In the genomic region with DNA sequence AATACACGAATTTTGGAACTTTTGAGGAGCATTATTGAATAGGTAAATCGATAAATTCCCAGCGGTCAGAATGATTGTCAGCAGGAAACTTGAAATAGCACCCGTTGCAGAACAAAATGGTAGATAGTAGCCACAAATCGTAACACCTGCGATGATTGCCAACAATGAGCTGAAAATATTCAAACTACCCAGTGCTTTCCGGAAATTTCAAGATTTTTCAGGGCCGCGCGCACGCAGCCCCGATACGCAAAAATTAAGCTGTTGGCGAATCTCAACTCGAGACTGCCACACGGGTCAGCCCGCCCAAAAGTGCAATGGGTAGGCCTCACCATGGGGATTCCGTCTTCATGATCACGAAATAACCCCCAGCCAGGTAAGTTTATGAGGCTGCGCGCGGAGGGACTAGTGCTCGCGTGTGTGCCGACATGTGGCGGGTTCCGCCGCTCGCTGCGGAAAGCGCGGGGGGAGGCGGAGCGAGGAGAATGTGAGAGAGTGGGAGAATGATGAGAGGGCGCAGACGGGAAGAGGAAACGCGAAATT, we compare ENCODE assay signal across 4 worm cellular contexts.
TF ChIP-seq lines count a peak whose summit lies in the region.

No protein-coding gene starts in this region.

TF ChIP-seq in whole organism, L2 larva, 48 proteins besides CTCF, POLR2A, EP300 and RAD21 (continues in another document):
- TF ChIP-seq nhr-11 (tag; optimal IDR thresholded peaks at IDR 0.05; lab: Kevin White, UChicago), result peak; percentile 20
- peak; percentile 70 for TF ChIP-seq fos-1 (tag; optimal IDR thresholded peaks at IDR 0.05; lab: Kevin White, UChicago)
- peak; percentile 24 for TF ChIP-seq R02D3.7 (tag; optimal IDR thresholded peaks at IDR 0.05; lab: Kevin White, UChicago)
- peak; percentile 82 for TF ChIP-seq gmeb-1 (tag; optimal IDR thresholded peaks at IDR 0.05; lab: Kevin White, UChicago)
- no peak for TF ChIP-seq ztf-11 (tag; optimal IDR thresholded peaks at IDR 0.05; lab: Kevin White, UChicago)
- peak; percentile 88 for TF ChIP-seq lin-11 (tag; optimal IDR thresholded peaks at IDR 0.05; lab: Kevin White, UChicago)
- peak; percentile 74 for TF ChIP-seq unc-55 (GFP tag; optimal IDR thresholded peaks at IDR 0.05; lab: Kevin White, UChicago)
- TF ChIP-seq elt-3 (tag; optimal IDR thresholded peaks at IDR 0.05; lab: Kevin White, UChicago), result no peak
- TF ChIP-seq sma-3 (GFP tag; optimal IDR thresholded peaks at IDR 0.05; lab: Kevin White, UChicago), result peak; percentile 97
- TF ChIP-seq nhr-25 (tag; optimal IDR thresholded peaks at IDR 0.05; lab: Kevin White, UChicago), result peak; percentile 89
- TF ChIP-seq ztf-4 (tag; optimal IDR thresholded peaks at IDR 0.05; lab: Kevin White, UChicago), result peak; percentile 76
- TF ChIP-seq blmp-1 (tag; optimal IDR thresholded peaks at IDR 0.05; lab: Kevin White, UChicago; ENCODE audit: insufficient read depth), result peak; percentile 62
- no peak for TF ChIP-seq peb-1 (tag; optimal IDR thresholded peaks at IDR 0.05; lab: Kevin White, UChicago)
- TF ChIP-seq Y55F3AM.14 (GFP tag; optimal IDR thresholded peaks at IDR 0.05; lab: Kevin White, UChicago), result peak; percentile 89
- no peak for TF ChIP-seq ztf-1 (GFP tag; conservative IDR thresholded peaks at IDR 0.05; lab: Robert Waterston, UW)
- TF ChIP-seq dmd-4 (tag; optimal IDR thresholded peaks at IDR 0.05; lab: Kevin White, UChicago), result no peak
- peak; percentile 79 for TF ChIP-seq sem-4 (tag; optimal IDR thresholded peaks at IDR 0.05; lab: Kevin White, UChicago)
- no peak for TF ChIP-seq mbf-1 (tag; optimal IDR thresholded peaks at IDR 0.05; lab: Kevin White, UChicago)
- TF ChIP-seq ceh-82 (tag; optimal IDR thresholded peaks at IDR 0.05; lab: Kevin White, UChicago), result peak; percentile 60
- no peak for TF ChIP-seq unc-39 (tag; optimal IDR thresholded peaks at IDR 0.05; lab: Kevin White, UChicago)
- peak; percentile 81 to 85 for TF ChIP-seq lsy-2 (tag; optimal IDR thresholded peaks at IDR 0.05; lab: Kevin White, UChicago)

TF ChIP-seq in whole organism, L4 larva, 104 proteins besides CTCF, POLR2A, EP300 and RAD21 (continues in another document):
- TF ChIP-seq ama-1 (optimal IDR thresholded peaks at IDR 0.05; lab: Kevin White, UChicago) (peak; percentile 100), nhr-41 (GFP tag; IDR thresholded peaks at IDR 0.05; lab: Robert Waterston, UW) (peak; percentile 89), R02D3.7 (tag; optimal IDR thresholded peaks at IDR 0.05; lab: Kevin White, UChicago) (no peak), zfp-2 (tag; optimal IDR thresholded peaks at IDR 0.05; lab: Kevin White, UChicago) (peak; percentile 83), egl-43 (GFP tag; IDR thresholded peaks at IDR 0.05; lab: Robert Waterston, UW) (peak; percentile 96), tra-1 (GFP tag; IDR thresholded peaks at IDR 0.05; lab: Robert Waterston, UW) (peak; percentile 91), lin-13 (GFP tag; optimal IDR thresholded peaks at IDR 0.05; lab: Kevin White, UChicago) (peak; percentile 88), Y105C5A.15 (GFP tag; IDR thresholded peaks at IDR 0.05; lab: Robert Waterston, UW) (no peak; the same call in 1 of the 2 replicates), ZK546.5 (tag; optimal IDR thresholded peaks at IDR 0.05; lab: Kevin White, UChicago) (no peak), madf-5 (GFP tag; IDR thresholded peaks at IDR 0.05; lab: Robert Waterston, UW) (peak; percentile 90 to 93), pha-4 (GFP tag; IDR thresholded peaks at IDR 0.05; lab: Robert Waterston, UW) (peak; percentile 95), pha-4 (tag; optimal IDR thresholded peaks at IDR 0.05; lab: Kevin White, UChicago) (no peak), dmd-6 (GFP tag; IDR thresholded peaks at IDR 0.05; lab: Robert Waterston, UW) (peak; percentile 90; the same call in 1 of the 2 replicates), mxl-3 (GFP tag; optimal IDR thresholded peaks at IDR 0.05; lab: Kevin White, UChicago) (peak; percentile 90), ceh-20 (GFP tag; IDR thresholded peaks at IDR 0.05; lab: Robert Waterston, UW) (peak; percentile 73), ceh-82 (tag; optimal IDR thresholded peaks at IDR 0.05; lab: Kevin White, UChicago) (no peak), rbr-2 (tag; optimal IDR thresholded peaks at IDR 0.05; lab: Kevin White, UChicago) (peak; percentile 88), lir-3 (tag; optimal IDR thresholded peaks at IDR 0.05; lab: Kevin White, UChicago) (peak; percentile 82), D1046.2 (GFP tag; IDR thresholded peaks at IDR 0.05; lab: Robert Waterston, UW) (peak; percentile 88), nhr-25 (tag; optimal IDR thresholded peaks at IDR 0.05; lab: Kevin White, UChicago; ENCODE audit: borderline replicate concordance, insufficient read depth) (peak; percentile 77), lin-38 (GFP tag; IDR thresholded peaks at IDR 0.05; lab: Robert Waterston, UW) (peak; percentile 88), nhr-237 (tag; optimal IDR thresholded peaks at IDR 0.05; lab: Kevin White, UChicago) (peak; percentile 31)

TF ChIP-seq in whole organism, late embryonic, 69 proteins besides CTCF, POLR2A, EP300 and RAD21 (continues in another document):
- TF ChIP-seq ceh-24 (tag; optimal IDR thresholded peaks at IDR 0.05; lab: Kevin White, UChicago), result no peak
- TF ChIP-seq pag-3 (tag; optimal IDR thresholded peaks at IDR 0.05; lab: Kevin White, UChicago; ENCODE audit: borderline replicate concordance), result no peak
- peak; percentile 99 for TF ChIP-seq ama-1 (optimal IDR thresholded peaks at IDR 0.05; lab: Kevin White, UChicago)
- peak; percentile 44 for TF ChIP-seq ztf-16 (tag; optimal IDR thresholded peaks at IDR 0.05; lab: Kevin White, UChicago)
- TF ChIP-seq elt-2 (tag; optimal IDR thresholded peaks at IDR 0.05; lab: Kevin White, UChicago), result peak; percentile 82
- TF ChIP-seq sdc-2 (tag; optimal IDR thresholded peaks at IDR 0.05; lab: Kevin White, UChicago), result peak; percentile 67
- no peak for TF ChIP-seq dmd-4 (tag; optimal IDR thresholded peaks at IDR 0.05; lab: Kevin White, UChicago; ENCODE audit: borderline replicate concordance)
- no peak for TF ChIP-seq pha-4 (tag; optimal IDR thresholded peaks at IDR 0.05; lab: Kevin White, UChicago)
- no peak for TF ChIP-seq lim-6 (tag; optimal IDR thresholded peaks at IDR 0.05; lab: Kevin White, UChicago)
- TF ChIP-seq ceh-18 (tag; optimal IDR thresholded peaks at IDR 0.05; lab: Kevin White, UChicago), result peak; percentile 79
- peak; percentile 78 for TF ChIP-seq hlh-30 (tag; optimal IDR thresholded peaks at IDR 0.05; lab: Kevin White, UChicago; ENCODE audit: insufficient read depth)
- no peak for TF ChIP-seq fkh-6 (tag; optimal IDR thresholded peaks at IDR 0.05; lab: Kevin White, UChicago)
- TF ChIP-seq syd-9 (tag; optimal IDR thresholded peaks at IDR 0.05; lab: Kevin White, UChicago), result peak; percentile 50
- TF ChIP-seq zip-5 (tag; optimal IDR thresholded peaks at IDR 0.05; lab: Kevin White, UChicago), result no peak
- peak; percentile 8 for TF ChIP-seq unc-55 (GFP tag; optimal IDR thresholded peaks at IDR 0.05; lab: Kevin White, UChicago)
- peak; percentile 37 for TF ChIP-seq F13H6.1 (tag; optimal IDR thresholded peaks at IDR 0.05; lab: Kevin White, UChicago)
- TF ChIP-seq lin-11 (tag; optimal IDR thresholded peaks at IDR 0.05; lab: Kevin White, UChicago), result peak; percentile 14
- TF ChIP-seq pha-2 (tag; optimal IDR thresholded peaks at IDR 0.05; lab: Kevin White, UChicago), result peak; percentile 78
- TF ChIP-seq nhr-232 (tag; optimal IDR thresholded peaks at IDR 0.05; lab: Kevin White, UChicago), result peak; percentile 22
- peak; percentile 82 for TF ChIP-seq tbx-2 (tag; optimal IDR thresholded peaks at IDR 0.05; lab: Kevin White, UChicago)
- TF ChIP-seq tbx-7 (tag; optimal IDR thresholded peaks at IDR 0.05; lab: Kevin White, UChicago), result peak; percentile 50
- TF ChIP-seq ttx-3 (tag; optimal IDR thresholded peaks at IDR 0.05; lab: Kevin White, UChicago), result no peak
- TF ChIP-seq sox-4 (tag; optimal IDR thresholded peaks at IDR 0.05; lab: Kevin White, UChicago), result no peak

TF ChIP-seq in whole organism, mixed stage, embryonic, 35 proteins besides CTCF, POLR2A, EP300 and RAD21 (continues in another document):
- TF ChIP-seq nhr-76 (tag; optimal IDR thresholded peaks at IDR 0.05; lab: Kevin White, UChicago), result no peak
- no peak for TF ChIP-seq flh-1 (GFP tag; optimal IDR thresholded peaks at IDR 0.05; lab: Kevin White, UChicago)
- TF ChIP-seq nhr-28 (tag; optimal IDR thresholded peaks at IDR 0.05; lab: Kevin White, UChicago), result no peak
- TF ChIP-seq elt-1 (tag; optimal IDR thresholded peaks at IDR 0.05; lab: Kevin White, UChicago; ENCODE audit: borderline replicate concordance, insufficient read depth), result no peak
- TF ChIP-seq ceh-83 (GFP tag; optimal IDR thresholded peaks at IDR 0.05; lab: Kevin White, UChicago), result peak; percentile 71
- peak; percentile 82 for TF ChIP-seq elt-3 (tag; optimal IDR thresholded peaks at IDR 0.05; lab: Kevin White, UChicago)
- TF ChIP-seq unc-120 (tag; optimal IDR thresholded peaks at IDR 0.05; lab: Kevin White, UChicago; ENCODE audit: poor library complexity, severe bottlenecking), result peak; percentile 52
- peak; percentile 34 for TF ChIP-seq ceh-43 (GFP tag; optimal IDR thresholded peaks at IDR 0.05; lab: Kevin White, UChicago)
- TF ChIP-seq bed-3 (GFP tag; optimal IDR thresholded peaks at IDR 0.05; lab: Kevin White, UChicago), result peak; percentile 61
- TF ChIP-seq M03D4.4 (tag; optimal IDR thresholded peaks at IDR 0.05; lab: Kevin White, UChicago), result peak; percentile 77
- TF ChIP-seq ces-1 (GFP tag; optimal IDR thresholded peaks at IDR 0.05; lab: Kevin White, UChicago), result peak; percentile 21
- TF ChIP-seq drap-1 (GFP tag; optimal IDR thresholded peaks at IDR 0.05; lab: Kevin White, UChicago), result peak; percentile 79
- peak; percentile 53 for TF ChIP-seq tbx-8 (GFP tag; optimal IDR thresholded peaks at IDR 0.05; lab: Kevin White, UChicago)
- peak; percentile 85 for TF ChIP-seq cnd-1 (tag; optimal IDR thresholded peaks at IDR 0.05; lab: Kevin White, UChicago)
- no peak for TF ChIP-seq mab-5 (tag; optimal IDR thresholded peaks at IDR 0.05; lab: Kevin White, UChicago)
- peak; percentile 53 for TF ChIP-seq ceh-39 (tag; optimal IDR thresholded peaks at IDR 0.05; lab: Kevin White, UChicago)
- no peak for TF ChIP-seq blmp-1 (tag; optimal IDR thresholded peaks at IDR 0.05; lab: Kevin White, UChicago)
- TF ChIP-seq zip-8 (tag; optimal IDR thresholded peaks at IDR 0.05; lab: Kevin White, UChicago), result no peak
- peak; percentile 29 for TF ChIP-seq ztf-11 (tag; optimal IDR thresholded peaks at IDR 0.05; lab: Kevin White, UChicago)
- TF ChIP-seq unc-39 (tag; optimal IDR thresholded peaks at IDR 0.05; lab: Kevin White, UChicago), result no peak
- TF ChIP-seq unc-62 (GFP tag; optimal IDR thresholded peaks at IDR 0.05; lab: Kevin White, UChicago), result no peak
- TF ChIP-seq pha-4 (tag; optimal IDR thresholded peaks at IDR 0.05; lab: Kevin White, UChicago), result peak; percentile 76
- peak; percentile 69 for TF ChIP-seq sem-2 (GFP tag; optimal IDR thresholded peaks at IDR 0.05; lab: Kevin White, UChicago)
- TF ChIP-seq lin-32 (GFP tag; optimal IDR thresholded peaks at IDR 0.05; lab: Kevin White, UChicago), result peak; percentile 30
- no peak for TF ChIP-seq snpc-4 (tag; optimal IDR thresholded peaks at IDR 0.05; lab: Kevin White, UChicago)
- TF ChIP-seq lsy-2 (tag; optimal IDR thresholded peaks at IDR 0.05; lab: Kevin White, UChicago), result peak; percentile 48
- TF ChIP-seq nhr-237 (tag; optimal IDR thresholded peaks at IDR 0.05; lab: Kevin White, UChicago), result peak; percentile 1
